Fruit fly (Drosophila melanogaster) whole organism, pupa: ENCODE measurements around the gene CAH9.

Experiments used
- CG10348 ChIP-seq: fragments of 200-800 bp; sonication (Bioruptor generic); IDR thresholded peaks from 2 replicates; pipeline ENCODE4 v1.3.6; 2022; ENCODE audit warnings: missing biosample characterization, missing genetic modification characterization
- CG12605 ChIP-seq: fragments of 200-800 bp; sonication (Bioruptor generic); IDR thresholded peaks from 2 replicates; pipeline ENCODE4 v1.3.6; 2022; ENCODE audit warnings: missing biosample characterization, missing genetic modification characterization
- CG13204 ChIP-seq: fragments of 200-800 bp; sonication (Bioruptor generic); optimal IDR thresholded peaks from 2 replicates; lab custom pipeline; 2018; ENCODE audit warnings: missing biosample characterization, mild to moderate bottlenecking, missing genetic modification characterization, moderate library complexity
- CG14655 ChIP-seq: fragments of 200-800 bp; sonication (Bioruptor generic); optimal IDR thresholded peaks from 3 replicates; lab custom pipeline; 2017; ENCODE audit warnings: mild to moderate bottlenecking, missing biosample characterization, missing genetic modification reagents, missing genetic modification characterization
- CG15710 ChIP-seq: fragments of 200-800 bp; sonication (Bioruptor generic); optimal IDR thresholded peaks from 2 replicates; lab custom pipeline; 2018; ENCODE audit warnings: missing biosample characterization, mild to moderate bottlenecking, missing genetic modification characterization, moderate library complexity
- CG17806 ChIP-seq: fragments of 200-800 bp; sonication (Bioruptor generic); optimal IDR thresholded peaks from 2 replicates; lab custom pipeline; 2018; ENCODE audit warnings: missing biosample characterization, mild to moderate bottlenecking, missing genetic modification characterization, moderate library complexity
- CG32121 ChIP-seq: fragments of 200-800 bp; sonication (Bioruptor generic); IDR thresholded peaks from 2 replicates; pipeline ENCODE4 v1.3.6; 2022; ENCODE audit warnings: missing biosample characterization, missing genetic modification characterization
- CG34367 ChIP-seq: fragments of 200-800 bp; sonication (Bioruptor generic); optimal IDR thresholded peaks from 2 replicates; lab custom pipeline; 2018; ENCODE audit warnings: missing biosample characterization, mild to moderate bottlenecking, missing genetic modification characterization
- CG4496 ChIP-seq: fragments of 200-800 bp; sonication (Bioruptor generic); IDR thresholded peaks from 3 replicates; pipeline ENCODE4 v1.3.6; 2022; ENCODE audit warnings: missing biosample characterization, missing genetic modification characterization
- CG8159 ChIP-seq: fragments of 200-800 bp; sonication (Bioruptor generic); optimal IDR thresholded peaks from 3 replicates; lab custom pipeline; 2018; ENCODE audit warnings: missing biosample characterization, mild to moderate bottlenecking, missing genetic modification characterization, moderate library complexity
- CG8301 ChIP-seq: fragments of 200-800 bp; sonication (Bioruptor generic); optimal IDR thresholded peaks from 2 replicates; lab custom pipeline; 2018; ENCODE audit warnings: missing biosample characterization, mild to moderate bottlenecking, missing genetic modification characterization
- CG9948 ChIP-seq: fragments of 200-800 bp; sonication (Bioruptor generic); optimal IDR thresholded peaks from 2 replicates; lab custom pipeline; 2018; ENCODE audit warnings: missing biosample characterization, mild to moderate bottlenecking, missing genetic modification characterization, moderate library complexity
- D1 ChIP-seq: fragments of 200-800 bp; sonication (Bioruptor generic); optimal IDR thresholded peaks from 2 replicates; lab custom pipeline; 2018; ENCODE audit warnings: missing biosample characterization, mild to moderate bottlenecking, missing genetic modification characterization, moderate library complexity
- EcR ChIP-seq: fragments of 200-800 bp; sonication (Bioruptor generic); optimal IDR thresholded peaks from 3 replicates; lab custom pipeline; 2019; ENCODE audit warnings: missing biosample characterization, missing genetic modification characterization, mild to moderate bottlenecking, moderate library complexity, missing genetic modification reagents
- Ets98B ChIP-seq: fragments of 200-800 bp; sonication (Bioruptor generic); IDR thresholded peaks from 2 replicates; pipeline ENCODE4 v1.3.6; 2022; ENCODE audit warnings: missing biosample characterization, missing genetic modification characterization
- Pif1A ChIP-seq: fragments of 200-800 bp; sonication (Bioruptor generic); optimal IDR thresholded peaks from 3 replicates; lab custom pipeline; 2016; ENCODE audit warnings: missing biosample characterization, missing genetic modification characterization
- Pif1B ChIP-seq: fragments of 200-800 bp; sonication (Bioruptor generic); optimal IDR thresholded peaks from 3 replicates; lab custom pipeline; 2016; ENCODE audit warnings: missing biosample characterization, missing genetic modification characterization
- Snoo ChIP-seq: fragments of 200-800 bp; sonication (Bioruptor generic); optimal IDR thresholded peaks from 3 replicates; lab custom pipeline; 2017; ENCODE audit warnings: missing biosample characterization, mild to moderate bottlenecking, missing genetic modification characterization, inconsistent platforms
- fd96Ca ChIP-seq: fragments of 200-800 bp; sonication (Bioruptor generic); IDR thresholded peaks from 3 replicates; pipeline ENCODE4 v1.3.6; 2022; ENCODE audit warnings: missing biosample characterization, missing genetic modification characterization
- gl ChIP-seq: fragments of 200-800 bp; sonication (Bioruptor generic); optimal IDR thresholded peaks from 2 replicates; lab custom pipeline; 2018; ENCODE audit warnings: missing biosample characterization, mild to moderate bottlenecking, missing genetic modification characterization
- rn ChIP-seq: fragments of 200-800 bp; sonication (Bioruptor generic); IDR thresholded peaks from 2 replicates; pipeline ENCODE4 v1.3.6; 2022; ENCODE audit warnings: missing biosample characterization, missing genetic modification characterization

The CAH9 gene

DNA sequence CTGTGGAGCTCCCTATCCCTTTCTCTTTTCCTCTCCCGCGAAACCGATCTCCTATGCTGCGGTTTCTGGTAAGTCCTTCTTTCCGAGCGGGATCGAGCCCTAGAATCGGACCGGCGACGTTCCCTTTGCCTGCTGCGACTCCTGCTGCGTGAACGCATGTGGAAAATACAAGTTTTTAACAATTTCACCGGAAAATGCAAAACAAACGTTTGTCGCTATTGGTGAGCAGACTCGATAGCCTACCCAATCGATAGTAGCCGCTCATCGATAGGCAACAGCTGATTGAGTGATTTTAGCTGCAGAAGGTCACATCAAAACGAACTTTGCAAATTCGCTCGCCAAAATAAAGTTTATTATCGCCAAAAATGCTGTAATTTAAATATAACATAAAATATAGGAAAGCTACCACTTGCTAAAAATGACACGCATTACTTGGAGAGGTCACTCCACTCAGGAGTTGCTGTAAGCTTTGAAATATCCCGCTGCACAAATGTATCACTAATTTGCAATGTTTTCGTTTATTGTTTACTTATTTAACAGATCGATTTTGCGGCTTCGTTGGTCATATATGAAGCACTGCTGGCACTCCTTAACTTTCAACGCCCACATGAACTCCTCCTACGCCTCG lies 10.6 kb upstream of the CAH9 start, which contains the start of the genes CG6066 and CG5880:
Gene CG6066, minus strand, starts transcription at position 243 of the 628 bp plus-strand sequence.
Gene CG5880, plus strand, starts transcription at position 281 of the 628 bp plus-strand sequence.
- TF ChIP-seq CG9948 (tag; lab: Kevin White, UChicago), result no peak
- no peak for TF ChIP-seq gl (tag; lab: Kevin White, UChicago)
- no peak for TF ChIP-seq CG4496
- no peak for TF ChIP-seq CG13204

dm6 chr3R:27111784-27112602 lies 6.0 kb upstream of the CAH9 start, which contains the start of the genes gb and CG5815:
TSS of gene gb (minus strand) at chr3R:27112270.
TSS of gene CG5815 (plus strand) at chr3R:27112566.
- TF ChIP-seq CG8301 (peak; percentile 78), EcR (GFP tag; lab: Kevin White, UChicago) (peak; percentile 83), CG32121 (GFP tag; lab: Robert Waterston, UW) (peak; percentile 89), Ets98B (peak; percentile 90), CG12605 (GFP tag; lab: Robert Waterston, UW) (peak; percentile 70), Pif1A (GFP tag; lab: Kevin White, UChicago) (no peak), CG13204 (no peak), CG9948 (tag; lab: Kevin White, UChicago) (peak; percentile 79), CG4496 (peak; percentile 94), gl (tag; lab: Kevin White, UChicago) (peak; percentile 54), CG34367 (peak; percentile 76), CG14655 (GFP tag; lab: Kevin White, UChicago) (no peak), D1 (tag; lab: Kevin White, UChicago) (no peak), fd96Ca (GFP tag; lab: Robert Waterston, UW) (peak; percentile 96), CG15710 (peak; percentile 84), CG17806 (tag; lab: Kevin White, UChicago) (peak; percentile 80), CG10348 (peak; percentile 53), Pif1B (no peak), Snoo (tag; lab: Kevin White, UChicago) (peak; percentile 88), rn (peak; percentile 72; the same call in 1 of the 2 replicates), CG8159 (tag; lab: Kevin White, UChicago) (no peak)

DNA sequence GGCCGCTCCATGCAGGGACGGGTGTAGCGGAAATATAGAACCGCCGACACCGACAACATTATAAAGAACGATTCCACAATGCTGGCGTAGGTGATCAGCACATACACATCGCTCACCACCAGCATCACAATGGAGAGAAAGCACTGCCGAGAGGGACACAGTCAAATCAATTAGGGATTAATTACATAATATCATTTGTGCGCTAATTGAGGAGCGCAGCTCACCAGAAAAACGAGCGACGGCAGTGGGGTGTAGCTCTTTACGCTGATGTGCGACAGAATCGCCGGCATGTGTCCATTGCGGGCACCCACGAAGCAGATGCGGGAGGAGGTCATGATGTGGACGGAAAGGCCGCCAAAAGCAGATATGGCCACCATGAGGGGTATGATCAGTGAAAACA lies 3.5 kb upstream of the CAH9 start:
- TF ChIP-seq rn (no peak), EcR (GFP tag; lab: Kevin White, UChicago) (no peak), D1 (tag; lab: Kevin White, UChicago) (no peak), CG32121 (GFP tag; lab: Robert Waterston, UW) (no peak), Ets98B (no peak), fd96Ca (GFP tag; lab: Robert Waterston, UW) (no peak), CG15710 (no peak), CG4496 (no peak)

dm6 chr3R:27108111-27108510 lies 2.1 kb upstream of the CAH9 start:
- TF ChIP-seq CG12605 (GFP tag; lab: Robert Waterston, UW) (no peak), CG10348 (no peak), CG8301 (no peak), CG13204 (no peak), Pif1B (no peak), CG34367 (no peak), CG32121 (GFP tag; lab: Robert Waterston, UW) (no peak), Snoo (tag; lab: Kevin White, UChicago) (no peak), CG14655 (GFP tag; lab: Kevin White, UChicago) (no peak), gl (tag; lab: Kevin White, UChicago) (no peak), CG8159 (tag; lab: Kevin White, UChicago) (no peak), EcR (GFP tag; lab: Kevin White, UChicago) (no peak), fd96Ca (GFP tag; lab: Robert Waterston, UW) (no peak), CG9948 (tag; lab: Kevin White, UChicago) (no peak), CG4496 (no peak), D1 (tag; lab: Kevin White, UChicago) (no peak), CG17806 (tag; lab: Kevin White, UChicago) (no peak), rn (no peak)

- TF ChIP-seq CG15710 (no peak), CG8301 (no peak), CG10348 (no peak), gl (tag; lab: Kevin White, UChicago) (no peak), CG12605 (GFP tag; lab: Robert Waterston, UW) (no peak), Pif1B (no peak), fd96Ca (GFP tag; lab: Robert Waterston, UW) (no peak), CG17806 (tag; lab: Kevin White, UChicago) (no peak), CG34367 (no peak), CG32121 (GFP tag; lab: Robert Waterston, UW) (no peak), CG9948 (tag; lab: Kevin White, UChicago) (no peak), rn (no peak)
Observed at dm6 chr3R:27105439-27105838, 545 bp downstream of the CAH9 start.

- TF ChIP-seq Pif1B, result no peak
- TF ChIP-seq CG12605 (GFP tag; lab: Robert Waterston, UW), result no peak
- TF ChIP-seq CG9948 (tag; lab: Kevin White, UChicago), result no peak
- peak; percentile 15 for TF ChIP-seq CG14655 (GFP tag; lab: Kevin White, UChicago)
- TF ChIP-seq CG8159 (tag; lab: Kevin White, UChicago), result peak; percentile 28
- TF ChIP-seq fd96Ca (GFP tag; lab: Robert Waterston, UW), result no peak
- TF ChIP-seq CG17806 (tag; lab: Kevin White, UChicago), result peak; percentile 14
Observed at dm6 chr3R:27100930-27101329, 5.1 kb downstream of the CAH9 start, which contains the start of gene Jhbp11. TSS of gene Jhbp11 (plus strand) at chr3R:27101230.
